Worm (Caenorhabditis elegans) whole organism, late embryonic: ENCODE measurements around the gene anp-1.

ENCODE experiments used
- C08G9.2 ChIP-seq: sonication (generic microtip); optimal IDR thresholded peaks from 2 replicates; lab custom pipeline; 2016; ENCODE audit warnings: mild to moderate bottlenecking, missing genetic modification characterization, moderate library complexity, missing compliant biosample characterization
- F13H6.1 ChIP-seq: sonication (generic microtip); optimal IDR thresholded peaks from 2 replicates; lab custom pipeline; 2016; ENCODE audit warnings: missing genetic modification characterization, missing compliant biosample characterization
- K02D7.2 ChIP-seq: sonication (generic microtip); optimal IDR thresholded peaks from 2 replicates; lab custom pipeline; 2017; ENCODE audit warnings: mild to moderate bottlenecking, missing genetic modification characterization, missing compliant biosample characterization
- Y22D7AL.16 ChIP-seq: sonication (generic microtip); optimal IDR thresholded peaks from 2 replicates; lab custom pipeline; 2016; ENCODE audit warnings: missing genetic modification characterization, missing compliant biosample characterization
- ahr-1 ChIP-seq: sonication (generic microtip); optimal IDR thresholded peaks from 2 replicates; lab custom pipeline; 2016; ENCODE audit warnings: missing genetic modification characterization, missing compliant biosample characterization
- ama-1 ChIP-seq: fragments of 150-350 bp; optimal IDR thresholded peaks from 2 replicates; lab custom pipeline; 2014
- ceh-19 ChIP-seq: fragments of 200-800 bp; sonication (Bioruptor generic); optimal IDR thresholded peaks from 2 replicates; lab custom pipeline; 2018; ENCODE audit warnings: mild to moderate bottlenecking, missing genetic modification characterization, missing compliant biosample characterization
- ceh-2 ChIP-seq: sonication (generic microtip); optimal IDR thresholded peaks from 2 replicates; lab custom pipeline; 2016; ENCODE audit warnings: missing genotype, missing genetic modification characterization, missing compliant biosample characterization
- ceh-22 ChIP-seq: sonication (generic microtip); optimal IDR thresholded peaks from 2 replicates; lab custom pipeline; 2017; ENCODE audit warnings: missing biosample characterization, missing genetic modification characterization
- ceh-24 ChIP-seq: sonication (generic microtip); optimal IDR thresholded peaks from 2 replicates; lab custom pipeline; 2016; ENCODE audit warnings: mild to moderate bottlenecking, missing genetic modification characterization, missing compliant biosample characterization
- ceh-30 ChIP-seq: fragments of 150-350 bp; optimal IDR thresholded peaks from 2 replicates; lab custom pipeline; 2014; ENCODE audit warnings: missing biosample characterization, missing genetic modification characterization
- ceh-31 ChIP-seq: sonication (generic microtip); optimal IDR thresholded peaks from 2 replicates; lab custom pipeline; 2016; ENCODE audit warnings: missing genetic modification characterization, missing compliant biosample characterization
- ceh-34 ChIP-seq: sonication (generic microtip); optimal IDR thresholded peaks from 2 replicates; lab custom pipeline; 2016; ENCODE audit warnings: mild to moderate bottlenecking, missing genetic modification characterization, missing compliant biosample characterization
- ceh-45 ChIP-seq: fragments of 200-800 bp; sonication (Bioruptor generic); IDR thresholded peaks from 2 replicates; pipeline ENCODE4 v1.3.6; 2022; ENCODE audit warnings: missing genetic modification reagents, missing genetic modification characterization, missing compliant biosample characterization
- ceh-48 ChIP-seq: sonication (generic microtip); optimal IDR thresholded peaks from 2 replicates; lab custom pipeline; 2016; ENCODE audit warnings: missing genetic modification characterization, inconsistent platforms, missing compliant biosample characterization
- ceh-6 ChIP-seq: fragments of 200-800 bp; sonication (Bioruptor generic); optimal IDR thresholded peaks from 2 replicates; lab custom pipeline; 2018; ENCODE audit warnings: mild to moderate bottlenecking, missing genetic modification characterization, missing compliant biosample characterization
- che-1 ChIP-seq: sonication (generic microtip); optimal IDR thresholded peaks from 2 replicates; lab custom pipeline; 2016; ENCODE audit warnings: mild to moderate bottlenecking, missing genetic modification characterization, missing compliant biosample characterization
- ets-4 ChIP-seq: sonication (generic microtip); optimal IDR thresholded peaks from 2 replicates; lab custom pipeline; 2016; ENCODE audit warnings: missing genetic modification characterization, missing compliant biosample characterization
- eyg-1 ChIP-seq: sonication (generic microtip); optimal IDR thresholded peaks from 2 replicates; lab custom pipeline; 2016; ENCODE audit warnings: missing genotype, missing genetic modification characterization, missing compliant biosample characterization
- fax-1 ChIP-seq: sonication (generic microtip); optimal IDR thresholded peaks from 2 replicates; lab custom pipeline; 2016; ENCODE audit warnings: missing genotype, missing genetic modification characterization, missing compliant biosample characterization
- gmeb-2 ChIP-seq: sonication (generic microtip); optimal IDR thresholded peaks from 2 replicates; lab custom pipeline; 2016; ENCODE audit warnings: missing genetic modification characterization, inconsistent platforms, missing compliant biosample characterization
- hlh-30 ChIP-seq: sonication (generic microtip); optimal IDR thresholded peaks from 2 replicates; lab custom pipeline; 2017; ENCODE audit warnings: antibody characterized with exemption, missing genetic modification characterization, missing compliant biosample characterization; ENCODE audit not compliant: insufficient read depth
- hlh-6 ChIP-seq: sonication (generic microtip); optimal IDR thresholded peaks from 2 replicates; lab custom pipeline; 2016; ENCODE audit warnings: missing genotype, missing genetic modification characterization, missing compliant biosample characterization
- lim-6 ChIP-seq: sonication (generic microtip); optimal IDR thresholded peaks from 2 replicates; lab custom pipeline; 2016; ENCODE audit warnings: missing genetic modification characterization, missing compliant biosample characterization
- madf-2 ChIP-seq: sonication (generic microtip); optimal IDR thresholded peaks from 2 replicates; lab custom pipeline; 2017; ENCODE audit warnings: missing genetic modification characterization, missing compliant biosample characterization
- nfya-1 ChIP-seq: sonication (generic microtip); optimal IDR thresholded peaks from 2 replicates; lab custom pipeline; 2017; ENCODE audit warnings: missing genetic modification characterization, mild to moderate bottlenecking, missing compliant biosample characterization, antibody characterized with exemption, moderate library complexity
- nhr-11 ChIP-seq: fragments of 150-350 bp; optimal IDR thresholded peaks from 2 replicates; lab custom pipeline; 2014; ENCODE audit warnings: missing biosample characterization, missing genetic modification characterization
- nhr-232 ChIP-seq: sonication (generic microtip); optimal IDR thresholded peaks from 2 replicates; lab custom pipeline; 2016; ENCODE audit warnings: missing genetic modification characterization, missing compliant biosample characterization
- npax-4 ChIP-seq: sonication (generic microtip); optimal IDR thresholded peaks from 2 replicates; lab custom pipeline; 2016; ENCODE audit warnings: missing genetic modification characterization, missing compliant biosample characterization
- odd-2 ChIP-seq: sonication (generic microtip); optimal IDR thresholded peaks from 2 replicates; lab custom pipeline; 2017; ENCODE audit warnings: antibody characterized with exemption, mild to moderate bottlenecking, missing genetic modification characterization, missing compliant biosample characterization
- pag-3 ChIP-seq: sonication (generic microtip); optimal IDR thresholded peaks from 2 replicates; lab custom pipeline; 2016; ENCODE audit warnings: missing compliant biosample characterization, missing genetic modification characterization, borderline replicate concordance
- pat-9 ChIP-seq: fragments of 200-800 bp; sonication (Bioruptor generic); optimal IDR thresholded peaks from 2 replicates; lab custom pipeline; 2018; ENCODE audit warnings: mild to moderate bottlenecking, missing genetic modification characterization, moderate library complexity, missing compliant biosample characterization
- pha-2 ChIP-seq: sonication (generic microtip); optimal IDR thresholded peaks from 2 replicates; lab custom pipeline; 2017; ENCODE audit warnings: mild to moderate bottlenecking, missing genetic modification characterization, missing compliant biosample characterization
- pha-4 ChIP-seq: fragments of 150-350 bp; optimal IDR thresholded peaks from 2 replicates; lab custom pipeline; 2018; ENCODE audit warnings: missing biosample characterization, missing genetic modification reagents, missing genetic modification characterization
- pqm-1 ChIP-seq: sonication (generic microtip); optimal IDR thresholded peaks from 2 replicates; lab custom pipeline; 2016; ENCODE audit warnings: missing genetic modification characterization, missing compliant biosample characterization
- pros-1 ChIP-seq: fragments of 150-350 bp; optimal IDR thresholded peaks from 2 replicates; lab custom pipeline; 2014; ENCODE audit warnings: missing biosample characterization, missing genetic modification reagents, missing genetic modification characterization
- ref-2 ChIP-seq: sonication (generic microtip); optimal IDR thresholded peaks from 2 replicates; lab custom pipeline; 2016; ENCODE audit warnings: missing genetic modification characterization, missing compliant biosample characterization
- rnt-1 ChIP-seq: sonication (generic microtip); optimal IDR thresholded peaks from 2 replicates; lab custom pipeline; 2016; ENCODE audit warnings: missing genetic modification characterization, missing compliant biosample characterization
- sox-4 ChIP-seq: sonication (generic microtip); optimal IDR thresholded peaks from 2 replicates; lab custom pipeline; 2017; ENCODE audit warnings: mild to moderate bottlenecking, missing genetic modification characterization, inconsistent platforms, missing compliant biosample characterization
- syd-9 ChIP-seq: sonication (generic microtip); optimal IDR thresholded peaks from 2 replicates; lab custom pipeline; 2016; ENCODE audit warnings: mild to moderate bottlenecking, missing genetic modification characterization, moderate library complexity, missing compliant biosample characterization
- tbx-2 ChIP-seq: sonication (generic microtip); optimal IDR thresholded peaks from 2 replicates; lab custom pipeline; 2016; ENCODE audit warnings: missing genetic modification characterization, missing compliant biosample characterization
- tbx-7 ChIP-seq: sonication (generic microtip); optimal IDR thresholded peaks from 2 replicates; lab custom pipeline; 2016; ENCODE audit warnings: missing genotype, missing genetic modification characterization, missing compliant biosample characterization
- ttx-3 ChIP-seq: sonication (generic microtip); optimal IDR thresholded peaks from 2 replicates; lab custom pipeline; 2016; ENCODE audit warnings: missing genetic modification reagents, missing genetic modification characterization, missing compliant biosample characterization
- unc-42 ChIP-seq: sonication (generic microtip); optimal IDR thresholded peaks from 2 replicates; lab custom pipeline; 2016; ENCODE audit warnings: missing genotype, missing genetic modification characterization, missing compliant biosample characterization
- unc-86 ChIP-seq: sonication (generic microtip); optimal IDR thresholded peaks from 2 replicates; lab custom pipeline; 2016; ENCODE audit warnings: missing genetic modification characterization, missing compliant biosample characterization
- zip-5 ChIP-seq: sonication (generic microtip); optimal IDR thresholded peaks from 2 replicates; lab custom pipeline; 2016; ENCODE audit warnings: missing genetic modification characterization, missing compliant biosample characterization
- ztf-16 ChIP-seq: sonication (generic microtip); optimal IDR thresholded peaks from 2 replicates; lab custom pipeline; 2017; ENCODE audit warnings: missing genetic modification characterization, missing compliant biosample characterization

Gene anp-1

ce11 chrV:12814481-12814882 lies 44.8 kb upstream of the anp-1 start (continued):
- TF ChIP-seq sox-4 (peak; percentile 8), pros-1 (tag; lab: Kevin White, UChicago) (no peak), ceh-19 (GFP tag; lab: Kevin White, UChicago) (peak; percentile 29), ceh-48 (tag; lab: Kevin White, UChicago) (no peak), ama-1 (lab: Kevin White, UChicago) (no peak), F13H6.1 (tag; lab: Kevin White, UChicago) (peak; percentile 63), C08G9.2 (peak; percentile 53), ceh-2 (peak; percentile 30), syd-9 (tag; lab: Kevin White, UChicago) (peak; percentile 27), odd-2 (no peak), rnt-1 (tag; lab: Kevin White, UChicago) (peak; percentile 57)

DNA sequence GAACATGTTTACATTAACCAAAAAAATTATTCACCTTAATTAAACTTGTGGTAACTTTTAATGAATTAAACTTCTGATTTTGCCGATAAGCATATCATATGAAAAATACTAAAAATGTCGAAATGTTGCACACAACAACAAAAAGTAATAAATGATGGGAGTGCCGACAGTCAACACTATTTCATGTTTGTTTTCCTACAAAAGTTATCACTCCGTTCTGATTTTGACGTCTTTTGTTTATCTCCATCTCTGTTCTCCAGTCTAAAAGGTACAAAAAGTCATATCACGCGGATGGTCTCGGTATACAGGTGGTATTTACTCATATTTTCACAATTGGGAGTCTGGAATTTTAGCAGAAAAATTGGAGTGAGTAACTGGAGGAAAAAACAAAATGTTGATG lies 43.9 kb upstream of the anp-1 start:
- TF ChIP-seq ztf-16 (tag; lab: Kevin White, UChicago) (no peak), pat-9 (tag; lab: Kevin White, UChicago) (no peak), pros-1 (tag; lab: Kevin White, UChicago) (no peak), syd-9 (tag; lab: Kevin White, UChicago) (no peak), ceh-45 (no peak)

- TF ChIP-seq ceh-34 (tag; lab: Kevin White, UChicago) (no peak), madf-2 (tag; lab: Kevin White, UChicago) (no peak), ceh-48 (tag; lab: Kevin White, UChicago) (no peak), nhr-232 (tag; lab: Kevin White, UChicago) (no peak), lim-6 (tag; lab: Kevin White, UChicago) (no peak), ceh-24 (tag; lab: Kevin White, UChicago) (no peak), F13H6.1 (tag; lab: Kevin White, UChicago) (no peak), Y22D7AL.16 (tag; lab: Kevin White, UChicago) (no peak), ttx-3 (tag; lab: Kevin White, UChicago) (no peak), ceh-31 (no peak), che-1 (no peak), ceh-6 (GFP tag; lab: Kevin White, UChicago) (no peak), tbx-7 (tag; lab: Kevin White, UChicago) (no peak), nfya-1 (tag; lab: Kevin White, UChicago) (no peak), ceh-22 (tag; lab: Kevin White, UChicago) (no peak)
Measured at ce11 chrV:12816672-12817071, 42.6 kb upstream of the anp-1 start.

DNA sequence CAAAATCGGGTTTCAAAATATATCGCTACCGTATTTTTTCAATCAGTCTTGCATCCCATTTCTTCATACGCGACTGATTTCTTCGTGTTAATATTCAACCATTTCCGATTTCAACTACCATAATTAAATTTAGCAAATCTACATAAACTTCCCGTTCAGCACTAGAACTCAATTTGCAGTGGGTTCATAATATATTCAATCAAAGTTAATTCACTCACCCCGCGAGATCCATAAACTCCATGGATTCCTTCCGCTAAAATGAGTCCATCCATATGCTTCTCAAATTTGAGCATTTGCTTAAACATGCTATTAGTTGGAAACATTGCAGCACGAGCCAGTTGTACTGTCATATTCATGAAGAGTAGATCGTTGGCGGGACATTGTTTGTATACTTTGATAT lies 40.8 kb upstream of the anp-1 start:
- TF ChIP-seq unc-86 (tag; lab: Kevin White, UChicago) (no peak), ceh-19 (GFP tag; lab: Kevin White, UChicago) (no peak), ahr-1 (tag; lab: Kevin White, UChicago) (no peak), unc-42 (peak; percentile 65), pag-3 (tag; lab: Kevin White, UChicago) (no peak)

DNA sequence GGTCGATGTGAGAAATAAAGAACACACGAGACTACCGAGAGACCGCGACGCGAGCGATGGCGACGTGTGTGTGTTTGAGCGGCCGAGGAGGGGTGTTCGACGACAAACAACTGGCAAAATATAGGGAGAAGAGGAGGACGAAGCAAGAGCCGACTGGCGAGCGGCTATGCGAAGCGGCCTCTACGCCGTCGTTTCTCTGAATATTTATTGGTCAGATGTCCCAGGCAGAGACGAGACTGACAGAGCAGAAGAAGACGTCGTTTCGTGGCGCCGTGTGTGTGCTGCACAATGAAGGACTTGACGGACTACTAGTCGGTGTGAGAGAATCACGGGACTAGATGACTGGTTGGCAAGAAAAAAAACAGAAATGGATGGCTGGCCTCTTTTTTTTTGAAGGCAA lies 40.1 kb upstream of the anp-1 start:
- no peak for TF ChIP-seq npax-4 (tag; lab: Kevin White, UChicago)
- TF ChIP-seq zip-5 (tag; lab: Kevin White, UChicago) = no peak
- TF ChIP-seq sox-4 = no peak
- no peak for TF ChIP-seq ceh-22 (tag; lab: Kevin White, UChicago)
- peak; percentile 20 for TF ChIP-seq tbx-2
- no peak for TF ChIP-seq hlh-30 (tag; lab: Kevin White, UChicago)
- no peak for TF ChIP-seq nhr-11
- TF ChIP-seq K02D7.2 = no peak
- no peak for TF ChIP-seq eyg-1 (tag; lab: Kevin White, UChicago)
- TF ChIP-seq gmeb-2 (tag; lab: Kevin White, UChicago) = no peak
- peak; percentile 41 for TF ChIP-seq hlh-6 (tag; lab: Kevin White, UChicago)
- TF ChIP-seq ets-4 = no peak
- TF ChIP-seq syd-9 (tag; lab: Kevin White, UChicago) = peak; percentile 20
- TF ChIP-seq ceh-30 (tag; lab: Kevin White, UChicago) = no peak
- TF ChIP-seq ceh-31 = no peak
- no peak for TF ChIP-seq F13H6.1 (tag; lab: Kevin White, UChicago)
- no peak for TF ChIP-seq pha-4 (tag; lab: Kevin White, UChicago)
- no peak for TF ChIP-seq ceh-6 (GFP tag; lab: Kevin White, UChicago)
- no peak for TF ChIP-seq lim-6 (tag; lab: Kevin White, UChicago)
- TF ChIP-seq fax-1 = no peak
- TF ChIP-seq pqm-1 (tag; lab: Kevin White, UChicago) = no peak
- TF ChIP-seq ref-2 (tag; lab: Kevin White, UChicago) = no peak
- no peak for TF ChIP-seq pha-2
